Worm (Caenorhabditis elegans) whole organism, L3 larva: ENCODE measurements around the gene Y62F5A.12.
"Not testable (repeated sequence)": the region's sequence is repeated elsewhere in the genome, so short reads cannot be mapped to it uniquely, and the experiment has no call there.

Source experiments
- aly-2 ChIP-seq: fragments of 150-350 bp; optimal IDR thresholded peaks from 2 replicates; lab custom pipeline; 2014; ENCODE audit warnings: missing biosample characterization, missing genetic modification characterization
- ceh-16 ChIP-seq: sonication (generic microtip); optimal IDR thresholded peaks from 2 replicates; lab custom pipeline; 2017; ENCODE audit warnings: missing biosample characterization, missing genetic modification characterization
- egl-27 ChIP-seq: sonication (generic microtip); optimal IDR thresholded peaks from 4 replicates; lab custom pipeline; 2017; ENCODE audit warnings: missing biosample characterization, missing genetic modification reagents, missing genetic modification characterization
- fos-1 ChIP-seq: fragments of 150-350 bp; optimal IDR thresholded peaks from 2 replicates; lab custom pipeline; 2014; ENCODE audit warnings: missing biosample characterization, missing genetic modification characterization
- jun-1 ChIP-seq: fragments of 150-350 bp; optimal IDR thresholded peaks from 2 replicates; lab custom pipeline; 2014; ENCODE audit warnings: missing biosample characterization, missing genetic modification reagents, missing genetic modification characterization
- lin-39 ChIP-seq: fragments of 150-350 bp; optimal IDR thresholded peaks from 2 replicates; lab custom pipeline; 2018; ENCODE audit warnings: missing biosample characterization, missing genetic modification reagents, missing genetic modification characterization
- nhr-12 ChIP-seq: fragments of 150-350 bp; optimal IDR thresholded peaks from 2 replicates; lab custom pipeline; 2014; ENCODE audit warnings: missing biosample characterization, missing genetic modification characterization
- nhr-237 ChIP-seq: fragments of 150-350 bp; optimal IDR thresholded peaks from 2 replicates; lab custom pipeline; 2014; ENCODE audit warnings: missing biosample characterization, missing genetic modification characterization
- nhr-76 ChIP-seq: fragments of 150-350 bp; sonication (generic microtip); optimal IDR thresholded peaks from 5 replicates; lab custom pipeline; 2014; ENCODE audit warnings: missing biosample characterization, missing genetic modification characterization
- skn-1 ChIP-seq: fragments of 150-350 bp; optimal IDR thresholded peaks from 2 replicates; lab custom pipeline; 2014; ENCODE audit warnings: missing biosample characterization, missing genetic modification characterization
- snpc-4 ChIP-seq: fragments of 150-350 bp; optimal IDR thresholded peaks from 2 replicates; lab custom pipeline; 2014; ENCODE audit warnings: missing biosample characterization, missing genetic modification characterization
- tbx-2 ChIP-seq: sonication (generic microtip); optimal IDR thresholded peaks from 2 replicates; lab custom pipeline; 2016; ENCODE audit warnings: mild to moderate bottlenecking, missing genetic modification characterization, missing compliant biosample characterization

ce11 chrII:11534429-11535099 lies at the start of gene Y62F5A.12:
- TF ChIP-seq egl-27 (tag; lab: Kevin White, UChicago); skn-1 (tag; lab: Kevin White, UChicago); nhr-76 (tag; lab: Kevin White, UChicago); ceh-16 (tag; lab: Kevin White, UChicago); nhr-12 (tag; lab: Kevin White, UChicago); aly-2; fos-1 (tag; lab: Kevin White, UChicago); nhr-237: not testable (repeated sequence)
- TF ChIP-seq lin-39 (tag; lab: Kevin White, UChicago) (peak; percentile 36), tbx-2 (tag; lab: Kevin White, UChicago) (peak; percentile 47), snpc-4 (tag; lab: Kevin White, UChicago) (peak; percentile 76), jun-1 (peak; percentile 77)
